Worm (Caenorhabditis elegans) whole organism, late embryonic: ENCODE data around the gene asns-1.

Source experiments
- F13H6.1 ChIP-seq: sonication (generic microtip); optimal IDR thresholded peaks from 2 replicates; lab custom pipeline; 2016; ENCODE audit warnings: missing genetic modification characterization, missing compliant biosample characterization
- ama-1 ChIP-seq: fragments of 150-350 bp; optimal IDR thresholded peaks from 2 replicates; lab custom pipeline; 2014
- ceh-24 ChIP-seq: sonication (generic microtip); optimal IDR thresholded peaks from 2 replicates; lab custom pipeline; 2016; ENCODE audit warnings: mild to moderate bottlenecking, missing genetic modification characterization, missing compliant biosample characterization
- ceh-9 ChIP-seq: sonication (generic microtip); optimal IDR thresholded peaks from 2 replicates; lab custom pipeline; 2016; ENCODE audit warnings: mild to moderate bottlenecking, missing genetic modification characterization, inconsistent platforms, missing compliant biosample characterization
- elt-2 ChIP-seq: sonication (generic microtip); optimal IDR thresholded peaks from 2 replicates; lab custom pipeline; 2016; ENCODE audit warnings: missing genetic modification reagents, missing genetic modification characterization, missing compliant biosample characterization
- hlh-8 ChIP-seq: sonication (generic microtip); optimal IDR thresholded peaks from 2 replicates; lab custom pipeline; 2016; ENCODE audit warnings: missing genotype, missing genetic modification characterization, missing compliant biosample characterization
- odd-2 ChIP-seq: sonication (generic microtip); optimal IDR thresholded peaks from 2 replicates; lab custom pipeline; 2017; ENCODE audit warnings: antibody characterized with exemption, mild to moderate bottlenecking, missing genetic modification characterization, missing compliant biosample characterization
- pqm-1 ChIP-seq: sonication (generic microtip); optimal IDR thresholded peaks from 2 replicates; lab custom pipeline; 2016; ENCODE audit warnings: missing genetic modification characterization, missing compliant biosample characterization
- sox-2 ChIP-seq: fragments of 200-800 bp; sonication (Bioruptor generic); IDR thresholded peaks from 2 replicates; pipeline ENCODE4 v1.3.6; 2022; ENCODE audit warnings: missing genetic modification reagents, missing genetic modification characterization, missing compliant biosample characterization
- unc-55 ChIP-seq: sonication (generic microtip); optimal IDR thresholded peaks from 2 replicates; lab custom pipeline; 2017; ENCODE audit warnings: missing biosample characterization, missing genetic modification reagents, missing genetic modification characterization

ce11 chrV:8507324-8507723 lies 38.6 kb upstream of the asns-1 start, which contains the start of gene ZK994.6:
- TF ChIP-seq odd-2 (tag; lab: Kevin White, UChicago) (no peak), ceh-9 (tag; lab: Kevin White, UChicago) (no peak), hlh-8 (tag; lab: Kevin White, UChicago) (no peak), ama-1 (lab: Kevin White, UChicago) (no peak), unc-55 (GFP tag; lab: Kevin White, UChicago) (no peak), pqm-1 (tag; lab: Kevin White, UChicago) (no peak), sox-2 (GFP tag; lab: Robert Waterston, UW) (no peak), elt-2 (no peak), ceh-24 (tag; lab: Kevin White, UChicago) (no peak), F13H6.1 (tag; lab: Kevin White, UChicago) (no peak)
